Worm (Caenorhabditis elegans): Measurements from ENCODE around the gene dnj-20.

DNA sequence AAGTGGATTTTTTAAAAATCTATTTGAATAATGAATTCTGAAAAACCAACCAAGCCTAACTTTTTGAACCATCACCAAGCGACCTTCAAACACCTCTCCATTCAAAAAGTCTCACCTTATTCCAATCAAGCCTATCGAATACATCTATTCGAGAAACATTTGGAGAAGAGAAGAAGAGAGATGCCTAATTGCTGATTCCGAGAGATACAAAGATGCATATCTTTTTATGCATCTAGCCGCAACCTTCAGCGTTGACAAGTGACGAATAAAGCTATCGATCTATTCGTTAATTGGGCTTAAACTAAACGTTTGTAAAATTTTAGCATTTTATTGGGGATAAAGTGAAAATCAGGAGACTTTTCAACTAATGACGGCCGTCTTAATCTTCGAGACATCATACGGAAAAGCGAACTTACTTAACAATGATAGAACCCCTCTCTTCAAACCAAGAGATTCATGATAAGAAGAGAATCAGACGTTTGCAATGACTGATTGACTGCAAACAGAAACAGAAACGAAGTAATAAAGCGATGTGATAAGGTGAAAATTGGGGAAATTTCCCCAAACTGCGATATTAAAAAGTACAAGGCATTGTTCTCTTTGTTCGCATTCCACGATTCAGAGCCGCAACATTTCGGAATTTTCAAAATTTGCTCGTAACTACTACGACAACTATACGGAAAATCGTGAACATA lies 21.1 kb upstream of the dnj-20 start:
- TF ChIP-seq chd-7 (tag; optimal IDR thresholded peaks at IDR 0.05) (no peak), snpc-1.3 (tag; optimal IDR thresholded peaks at IDR 0.05; ENCODE audit: insufficient read depth) (no peak), akir-1 (GFP tag; optimal IDR thresholded peaks at IDR 0.05) (no peak), unc-62 (GFP tag; optimal IDR thresholded peaks at IDR 0.05) (no peak), xnd-1 (tag; optimal IDR thresholded peaks at IDR 0.05) (no peak), F49E8.2 (tag; optimal IDR thresholded peaks at IDR 0.05; ENCODE audit: insufficient read depth) (no peak), ceh-27 (GFP tag; optimal IDR thresholded peaks at IDR 0.05) (no peak), ztf-3 (GFP tag; optimal IDR thresholded peaks at IDR 0.05) (no peak)
